Fruit fly (Drosophila melanogaster) S2 (cell line): ENCODE measurements around the gene CG14300.

ENCODE experiments used
- CG8478 ChIP-seq: fragments of >200 bp; optimal IDR thresholded peaks from 2 replicates; lab custom pipeline; 2018
- CTCF ChIP-seq, 2 experiments: fragments of >200 bp; optimal IDR thresholded peaks; 2 replicates each; lab custom pipeline; 2018

- no peak for TF ChIP-seq CG8478 (lab: Kevin White, UChicago)
- no peak for TF ChIP-seq CTCF (optimal IDR thresholded peaks at IDR 0.05; lab: Kevin White, UChicago)
Observed at dm6 chr3R:18731241-18731640, 37.7 kb upstream of the CG14300 start.
